Worm (Caenorhabditis elegans) whole organism, late embryonic: ENCODE measurements around the gene F48F7.3.

Experiments
- F13H6.1 ChIP-seq: sonication (generic microtip); optimal IDR thresholded peaks from 2 replicates; lab custom pipeline; 2016; ENCODE audit warnings: missing genetic modification characterization, missing compliant biosample characterization
- K02D7.2 ChIP-seq: sonication (generic microtip); optimal IDR thresholded peaks from 2 replicates; lab custom pipeline; 2017; ENCODE audit warnings: mild to moderate bottlenecking, missing genetic modification characterization, missing compliant biosample characterization
- T23F11.4 ChIP-seq: fragments of 200-800 bp; sonication (Bioruptor generic); optimal IDR thresholded peaks from 2 replicates; lab custom pipeline; 2018; ENCODE audit warnings: mild to moderate bottlenecking, missing genetic modification characterization, missing compliant biosample characterization
- ceh-14 ChIP-seq: sonication (generic microtip); optimal IDR thresholded peaks from 2 replicates; lab custom pipeline; 2016; ENCODE audit warnings: missing genotype, missing genetic modification characterization, missing compliant biosample characterization
- ceh-18 ChIP-seq: sonication (generic microtip); optimal IDR thresholded peaks from 2 replicates; lab custom pipeline; 2016; ENCODE audit warnings: missing genetic modification characterization, missing compliant biosample characterization
- ceh-2 ChIP-seq: sonication (generic microtip); optimal IDR thresholded peaks from 2 replicates; lab custom pipeline; 2016; ENCODE audit warnings: missing genotype, missing genetic modification characterization, missing compliant biosample characterization
- ceh-24 ChIP-seq: sonication (generic microtip); optimal IDR thresholded peaks from 2 replicates; lab custom pipeline; 2016; ENCODE audit warnings: mild to moderate bottlenecking, missing genetic modification characterization, missing compliant biosample characterization
- ceh-31 ChIP-seq: sonication (generic microtip); optimal IDR thresholded peaks from 2 replicates; lab custom pipeline; 2016; ENCODE audit warnings: missing genetic modification characterization, missing compliant biosample characterization
- ceh-34 ChIP-seq: sonication (generic microtip); optimal IDR thresholded peaks from 2 replicates; lab custom pipeline; 2016; ENCODE audit warnings: mild to moderate bottlenecking, missing genetic modification characterization, missing compliant biosample characterization
- ceh-45 ChIP-seq: fragments of 200-800 bp; sonication (Bioruptor generic); IDR thresholded peaks from 2 replicates; pipeline ENCODE4 v1.3.6; 2022; ENCODE audit warnings: missing genetic modification reagents, missing genetic modification characterization, missing compliant biosample characterization
- ceh-48 ChIP-seq: sonication (generic microtip); optimal IDR thresholded peaks from 2 replicates; lab custom pipeline; 2016; ENCODE audit warnings: missing genetic modification characterization, inconsistent platforms, missing compliant biosample characterization
- fkh-10 ChIP-seq: fragments of 150-350 bp; optimal IDR thresholded peaks from 2 replicates; lab custom pipeline; 2014; ENCODE audit warnings: missing biosample characterization, missing genetic modification reagents, missing genetic modification characterization
- hlh-30 ChIP-seq: sonication (generic microtip); optimal IDR thresholded peaks from 2 replicates; lab custom pipeline; 2017; ENCODE audit warnings: antibody characterized with exemption, missing genetic modification characterization, missing compliant biosample characterization; ENCODE audit not compliant: insufficient read depth
- lin-11 ChIP-seq: fragments of 200-800 bp; sonication (Bioruptor generic); optimal IDR thresholded peaks from 2 replicates; lab custom pipeline; 2018; ENCODE audit warnings: mild to moderate bottlenecking, missing genetic modification characterization, missing compliant biosample characterization
- madf-2 ChIP-seq: sonication (generic microtip); optimal IDR thresholded peaks from 2 replicates; lab custom pipeline; 2017; ENCODE audit warnings: missing genetic modification characterization, missing compliant biosample characterization
- nfya-1 ChIP-seq: sonication (generic microtip); optimal IDR thresholded peaks from 2 replicates; lab custom pipeline; 2017; ENCODE audit warnings: missing genetic modification characterization, mild to moderate bottlenecking, missing compliant biosample characterization, antibody characterized with exemption, moderate library complexity
- nhr-11 ChIP-seq: fragments of 150-350 bp; optimal IDR thresholded peaks from 2 replicates; lab custom pipeline; 2014; ENCODE audit warnings: missing biosample characterization, missing genetic modification characterization
- nhr-232 ChIP-seq: sonication (generic microtip); optimal IDR thresholded peaks from 2 replicates; lab custom pipeline; 2016; ENCODE audit warnings: missing genetic modification characterization, missing compliant biosample characterization
- pax-1 ChIP-seq: fragments of 150-350 bp; optimal IDR thresholded peaks from 2 replicates; lab custom pipeline; 2014; ENCODE audit warnings: missing biosample characterization, missing genetic modification characterization
- pha-2 ChIP-seq: sonication (generic microtip); optimal IDR thresholded peaks from 2 replicates; lab custom pipeline; 2017; ENCODE audit warnings: mild to moderate bottlenecking, missing genetic modification characterization, missing compliant biosample characterization
- ref-2 ChIP-seq: sonication (generic microtip); optimal IDR thresholded peaks from 2 replicates; lab custom pipeline; 2016; ENCODE audit warnings: missing genetic modification characterization, missing compliant biosample characterization
- sdc-2 ChIP-seq: sonication (generic microtip); optimal IDR thresholded peaks from 2 replicates; lab custom pipeline; 2016; ENCODE audit warnings: missing genotype, missing genetic modification characterization, missing compliant biosample characterization
- sox-2 ChIP-seq: fragments of 200-800 bp; sonication (Bioruptor generic); IDR thresholded peaks from 2 replicates; pipeline ENCODE4 v1.3.6; 2022; ENCODE audit warnings: missing genetic modification reagents, missing genetic modification characterization, missing compliant biosample characterization
- sox-4 ChIP-seq: sonication (generic microtip); optimal IDR thresholded peaks from 2 replicates; lab custom pipeline; 2017; ENCODE audit warnings: mild to moderate bottlenecking, missing genetic modification characterization, inconsistent platforms, missing compliant biosample characterization
- syd-9 ChIP-seq: sonication (generic microtip); optimal IDR thresholded peaks from 2 replicates; lab custom pipeline; 2016; ENCODE audit warnings: mild to moderate bottlenecking, missing genetic modification characterization, moderate library complexity, missing compliant biosample characterization
- tbx-2 ChIP-seq: sonication (generic microtip); optimal IDR thresholded peaks from 2 replicates; lab custom pipeline; 2016; ENCODE audit warnings: missing genetic modification characterization, missing compliant biosample characterization
- tbx-7 ChIP-seq: sonication (generic microtip); optimal IDR thresholded peaks from 2 replicates; lab custom pipeline; 2016; ENCODE audit warnings: missing genotype, missing genetic modification characterization, missing compliant biosample characterization
- ttx-3 ChIP-seq: sonication (generic microtip); optimal IDR thresholded peaks from 2 replicates; lab custom pipeline; 2016; ENCODE audit warnings: missing genetic modification reagents, missing genetic modification characterization, missing compliant biosample characterization
- unc-42 ChIP-seq: sonication (generic microtip); optimal IDR thresholded peaks from 2 replicates; lab custom pipeline; 2016; ENCODE audit warnings: missing genotype, missing genetic modification characterization, missing compliant biosample characterization
- unc-55 ChIP-seq: sonication (generic microtip); optimal IDR thresholded peaks from 2 replicates; lab custom pipeline; 2017; ENCODE audit warnings: missing biosample characterization, missing genetic modification reagents, missing genetic modification characterization

F48F7.3 gene

DNA sequence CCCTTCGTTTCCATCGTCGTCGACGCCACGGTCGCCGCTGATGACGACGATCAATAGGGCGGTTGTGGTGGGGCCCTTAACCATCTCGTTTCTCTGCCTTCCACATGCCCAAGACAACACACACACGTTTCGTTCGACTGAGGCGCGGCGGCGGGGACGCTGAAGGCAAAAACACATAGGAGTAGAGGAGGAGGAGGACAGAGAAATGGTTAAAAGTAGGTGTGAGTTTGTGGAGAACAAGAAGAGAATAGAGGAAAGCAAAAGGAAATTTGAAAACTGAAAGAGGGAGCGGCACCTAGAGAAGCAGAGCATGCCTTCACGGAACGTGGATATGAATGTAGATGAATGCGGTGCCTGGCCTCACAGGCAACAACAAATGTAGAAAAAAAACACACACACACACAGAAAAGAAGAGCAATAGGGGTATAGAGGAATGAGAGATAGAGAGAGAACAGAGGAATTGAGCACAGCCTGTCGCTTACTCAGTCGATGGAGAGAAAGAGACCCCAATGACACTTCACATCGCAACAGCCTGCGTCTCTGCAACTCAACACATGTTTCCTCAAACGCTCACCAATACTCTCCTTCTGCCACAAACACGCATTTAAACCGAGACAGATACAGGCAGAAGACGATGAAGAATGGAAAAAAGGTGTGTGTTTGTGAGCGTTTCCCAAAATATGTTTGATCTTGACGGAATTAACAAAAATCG is 6.1 kb downstream of the F48F7.3 start (continued):
- TF ChIP-seq ceh-45 (GFP tag; lab: Robert Waterston, UW) (no peak), sox-2 (GFP tag; lab: Robert Waterston, UW) (no peak), K02D7.2 (tag; lab: Kevin White, UChicago) (no peak), tbx-7 (tag; lab: Kevin White, UChicago) (no peak), ceh-24 (tag; lab: Kevin White, UChicago) (no peak)

DNA sequence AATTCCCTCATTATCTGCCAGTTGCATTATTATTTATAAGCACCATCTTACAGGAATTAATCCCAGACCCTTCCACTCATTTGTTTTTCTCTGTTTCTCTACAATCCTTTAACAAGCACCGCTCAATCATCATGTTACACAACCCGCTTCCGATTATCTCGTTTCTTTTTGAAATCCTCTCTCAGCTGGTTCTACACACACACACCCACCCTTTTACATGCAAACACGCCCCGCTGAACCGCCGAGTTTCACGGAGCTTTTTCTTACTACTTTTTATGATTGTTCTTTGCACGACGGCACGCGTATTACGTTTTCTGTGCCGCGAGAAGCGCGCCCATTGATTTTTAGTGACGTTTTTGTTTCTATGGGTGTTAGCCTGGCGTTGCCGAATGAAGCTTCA is 10.5 kb downstream of the F48F7.3 start:
- TF ChIP-seq ceh-34 (tag; lab: Kevin White, UChicago) (peak; percentile 28), F13H6.1 (no peak), tbx-2 (tag; lab: Kevin White, UChicago) (peak; percentile 7), ceh-18 (peak; percentile 76), T23F11.4 (no peak), ceh-31 (peak; percentile 13), unc-55 (GFP tag; lab: Kevin White, UChicago) (peak; percentile 27), unc-42 (tag; lab: Kevin White, UChicago) (peak; percentile 57)

DNA sequence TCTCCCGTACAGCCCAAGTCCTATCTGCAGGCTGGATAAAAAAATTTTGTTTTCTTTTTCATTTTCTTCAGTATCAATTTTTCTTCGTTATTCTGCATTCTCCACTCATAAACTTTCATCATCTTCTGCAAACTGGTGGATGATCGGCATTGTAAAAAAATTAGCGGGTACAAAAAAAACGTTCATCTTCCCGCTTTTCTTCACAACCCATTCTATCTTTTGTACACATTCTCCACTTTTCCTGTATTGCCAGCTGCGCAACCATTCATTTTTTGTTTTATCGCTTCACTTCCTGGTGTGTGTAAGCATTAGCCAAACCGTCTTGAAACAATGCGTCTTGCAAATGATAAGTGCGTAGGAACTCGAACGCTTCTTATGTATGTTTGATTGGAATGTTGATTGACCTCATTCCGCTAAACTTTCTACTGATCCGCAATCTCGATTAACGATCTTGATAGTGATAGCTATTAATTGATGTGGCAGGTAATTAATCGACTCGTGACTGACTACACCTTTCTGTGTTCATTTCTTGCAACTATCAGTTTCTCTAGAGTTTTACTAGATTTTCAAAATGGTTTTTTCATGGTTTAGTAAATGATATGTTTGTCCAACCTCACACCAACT is 11.3 kb downstream of the F48F7.3 start:
- no peak for TF ChIP-seq madf-2
- TF ChIP-seq unc-55 (GFP tag; lab: Kevin White, UChicago) = peak; percentile 66
- no peak for TF ChIP-seq ttx-3 (tag; lab: Kevin White, UChicago)

ce11 chrX:13975314-13975713 is 12.0 kb downstream of the F48F7.3 start, which contains the start of gene F48F7.5:
Gene F48F7.5, plus strand, starts transcription at chrX:13975653.
- TF ChIP-seq F13H6.1 (no peak), tbx-2 (tag; lab: Kevin White, UChicago) (no peak), hlh-30 (tag; lab: Kevin White, UChicago) (peak; percentile 20)

DNA sequence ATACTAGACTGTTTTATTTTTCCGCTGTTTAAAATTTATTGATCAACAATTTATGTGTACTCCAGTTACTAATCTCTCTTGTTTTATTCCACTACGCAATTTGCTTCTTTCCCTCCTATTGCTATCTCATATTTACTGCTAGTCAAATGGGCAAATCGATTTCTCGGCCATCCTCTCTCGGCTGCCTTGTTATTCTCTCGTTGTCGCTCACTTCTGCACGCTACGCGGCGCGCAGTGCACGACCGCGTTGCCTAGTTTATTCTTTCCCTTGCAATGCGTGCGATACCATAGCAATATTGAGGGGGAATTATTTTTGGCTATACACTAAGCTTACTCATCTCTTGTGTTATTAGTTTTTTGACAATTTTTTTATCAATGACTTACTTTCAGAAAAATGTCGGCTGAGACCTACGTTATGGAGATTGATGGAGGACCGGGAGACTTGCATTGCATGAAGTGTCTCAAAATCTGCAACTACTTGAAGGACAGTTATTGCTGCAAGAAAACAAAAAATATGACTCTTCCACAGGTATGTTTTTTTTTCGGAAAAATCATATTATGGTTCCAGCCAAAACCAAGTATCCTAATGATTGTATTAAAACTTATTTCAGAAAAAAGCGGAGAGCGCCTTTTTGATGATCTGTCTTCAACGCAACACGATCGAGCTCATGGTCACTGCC is 14.3 kb downstream of the F48F7.3 start, which contains the start of gene F48F7.6:
TSS of gene F48F7.6 (plus strand) at position 391 of the 680 bp plus-strand sequence.
- TF ChIP-seq pax-1 (no peak), sdc-2 (tag; lab: Kevin White, UChicago) (peak; percentile 14), fkh-10 (GFP tag; lab: Kevin White, UChicago) (no peak), tbx-2 (tag; lab: Kevin White, UChicago) (peak; percentile 54), ref-2 (tag; lab: Kevin White, UChicago) (peak; percentile 52), lin-11 (no peak), sox-4 (tag; lab: Kevin White, UChicago) (peak; percentile 20), ceh-48 (tag; lab: Kevin White, UChicago) (peak; percentile 89), nhr-232 (tag; lab: Kevin White, UChicago) (no peak), unc-55 (GFP tag; lab: Kevin White, UChicago) (peak; percentile 36), ceh-2 (peak; percentile 33), nfya-1 (tag; lab: Kevin White, UChicago) (peak; percentile 42), ceh-31 (peak; percentile 33), syd-9 (no peak), ceh-14 (peak; percentile 20), ceh-34 (tag; lab: Kevin White, UChicago) (peak; percentile 15), pha-2 (no peak), unc-42 (tag; lab: Kevin White, UChicago) (peak; percentile 59), nhr-11 (tag; lab: Kevin White, UChicago) (no peak), ceh-18 (peak; percentile 37)
